Worm (Caenorhabditis elegans) whole organism, L4/young adult: ENCODE results near the gene gpla-1.

ENCODE experiments used
- dao-5 ChIP-seq: sonication (generic microtip); optimal IDR thresholded peaks from 2 replicates; lab custom pipeline; 2016; ENCODE audit warnings: missing genotype, missing genetic modification characterization, moderate library complexity, missing compliant biosample characterization
- him-1 ChIP-seq: sonication (generic microtip); optimal IDR thresholded peaks from 2 replicates; lab custom pipeline; 2016; ENCODE audit warnings: missing genotype, missing genetic modification reagents, missing genetic modification characterization, missing compliant biosample characterization

- no peak for TF ChIP-seq him-1 (tag; lab: Kevin White, UChicago)
- no peak for TF ChIP-seq dao-5 (tag; lab: Kevin White, UChicago)
Measured at ce11 chrV:11941664-11942063, 4.1 kb upstream of the gpla-1 start.
